Worm (Caenorhabditis elegans) whole organism, L1 larva: ENCODE measurements around the gene K09C8.7.

Experiments used
- C16A3.4 ChIP-seq: fragments of 150-350 bp; optimal IDR thresholded peaks from 2 replicates; lab custom pipeline; 2014; ENCODE audit warnings: missing biosample characterization, missing genetic modification characterization
- Y116A8C.19 ChIP-seq: sonication (generic microtip); optimal IDR thresholded peaks from 2 replicates; lab custom pipeline; 2016; ENCODE audit warnings: missing compliant biosample characterization, missing genetic modification characterization, borderline replicate concordance
- aha-1 ChIP-seq: fragments of 150-350 bp; optimal IDR thresholded peaks from 2 replicates; lab custom pipeline; 2014; ENCODE audit warnings: missing biosample characterization, missing genetic modification characterization
- alr-1 ChIP-seq: fragments of 200-800 bp; sonication (Bioruptor generic); optimal IDR thresholded peaks from 2 replicates; lab custom pipeline; 2018; ENCODE audit warnings: borderline replicate concordance, mild to moderate bottlenecking, missing genetic modification characterization, missing compliant biosample characterization
- blmp-1 ChIP-seq: fragments of 150-350 bp; optimal IDR thresholded peaks from 2 replicates; lab custom pipeline; 2014; ENCODE audit warnings: missing biosample characterization, missing genetic modification characterization
- ceh-90 ChIP-seq: sonication (generic microtip); optimal IDR thresholded peaks from 2 replicates; lab custom pipeline; 2016; ENCODE audit warnings: missing genetic modification characterization, missing compliant biosample characterization
- dsc-1 ChIP-seq: sonication (generic microtip); optimal IDR thresholded peaks from 2 replicates; lab custom pipeline; 2016; ENCODE audit warnings: mild to moderate bottlenecking, missing genetic modification characterization, missing compliant biosample characterization
- efl-1 ChIP-seq, 4 experiments: fragments of 150-350 bp; optimal IDR thresholded peaks in 3 of 4; peaks in 1 of 4; 1 replicate in 1 of 4; 2 replicates in 3 of 4; lab custom pipeline; 2014; ENCODE audit warnings: missing biosample characterization in 2 of 4, missing genetic modification characterization in 2 of 4, missing genetic modification reagents in 2 of 4
- egl-27 ChIP-seq, 2 experiments: fragments of 150-350 bp in 1 of 2; sonication (generic microtip); optimal IDR thresholded peaks; 3 replicates each; lab custom pipeline; 2017 to 2018; ENCODE audit warnings: missing biosample characterization in 2 of 2, missing genetic modification characterization in 2 of 2, missing genetic modification reagents in 2 of 2
- elt-2 ChIP-seq: sonication (generic microtip); optimal IDR thresholded peaks from 2 replicates; lab custom pipeline; 2016; ENCODE audit warnings: missing genetic modification characterization, mild to moderate bottlenecking, inconsistent platforms, missing compliant biosample characterization, missing genetic modification reagents
- elt-3 ChIP-seq, 6 experiments: fragments of 150-350 bp in 1 of 6; sonication (generic microtip); optimal IDR thresholded peaks; 2 replicates each; lab custom pipeline; 2017 to 2018; ENCODE audit warnings: missing biosample characterization in 6 of 6, missing genetic modification characterization in 6 of 6, inconsistent platforms in 1 of 6
- fkh-10 ChIP-seq: sonication (generic microtip); optimal IDR thresholded peaks from 2 replicates; lab custom pipeline; 2017; ENCODE audit warnings: missing biosample characterization, missing genetic modification reagents, missing genetic modification characterization
- grh-1 ChIP-seq: fragments of 200-800 bp; sonication (Bioruptor generic); IDR thresholded peaks from 2 replicates; pipeline ENCODE4 v1.3.6; 2022; ENCODE audit warnings: missing genetic modification reagents, missing genetic modification characterization, missing compliant biosample characterization
- hpl-2 ChIP-seq: fragments of 150-350 bp; optimal IDR thresholded peaks from 2 replicates; lab custom pipeline; 2014; ENCODE audit warnings: missing biosample characterization, missing genetic modification reagents, missing genetic modification characterization
- isw-1 ChIP-seq: fragments of 200-800 bp; sonication (Bioruptor generic); IDR thresholded peaks from 2 replicates; pipeline ENCODE4 v1.3.6; 2022; ENCODE audit warnings: missing genetic modification characterization, missing compliant biosample characterization
- lin-13 ChIP-seq: fragments of 150-350 bp; optimal IDR thresholded peaks from 2 replicates; lab custom pipeline; 2014; ENCODE audit warnings: missing biosample characterization, missing genetic modification reagents, missing genetic modification characterization
- lin-14 ChIP-seq: fragments of 200-800 bp; sonication (Bioruptor generic); optimal IDR thresholded peaks from 2 replicates; lab custom pipeline; 2018; ENCODE audit warnings: mild to moderate bottlenecking, missing genetic modification characterization, moderate library complexity, missing compliant biosample characterization
- lin-15B ChIP-seq: fragments of 150-350 bp; sonication (generic microtip); optimal IDR thresholded peaks from 3 replicates; lab custom pipeline; 2014; ENCODE audit warnings: missing biosample characterization, missing genetic modification characterization
- lin-35 ChIP-seq, 2 experiments: fragments of 150-350 bp; optimal IDR thresholded peaks; 2 replicates each; lab custom pipeline; 2014; ENCODE audit warnings: missing biosample characterization in 2 of 2, missing genetic modification characterization in 2 of 2, missing genetic modification reagents in 2 of 2
- lir-3 ChIP-seq: sonication (generic microtip); optimal IDR thresholded peaks from 2 replicates; lab custom pipeline; 2016; ENCODE audit warnings: mild to moderate bottlenecking, missing genetic modification characterization, moderate library complexity, missing compliant biosample characterization; ENCODE audit not compliant: poor library complexity
- mab-9 ChIP-seq: fragments of 200-800 bp; sonication (Bioruptor generic); IDR thresholded peaks from 2 replicates; pipeline ENCODE4 v1.3.6; 2022; ENCODE audit warnings: missing genetic modification reagents, missing genetic modification characterization, missing compliant biosample characterization
- mdl-1 ChIP-seq, 2 experiments: fragments of 150-350 bp; optimal IDR thresholded peaks; 2 replicates each; lab custom pipeline; 2014 to 2017; ENCODE audit warnings: missing biosample characterization in 2 of 2, missing genetic modification characterization in 2 of 2, inconsistent platforms in 1 of 2
- nhr-11 ChIP-seq: fragments of 150-350 bp; optimal IDR thresholded peaks from 2 replicates; lab custom pipeline; 2014; ENCODE audit warnings: missing biosample characterization, missing genetic modification characterization
- nhr-20 ChIP-seq: sonication (generic microtip); optimal IDR thresholded peaks from 2 replicates; lab custom pipeline; 2016; ENCODE audit warnings: mild to moderate bottlenecking, missing genetic modification characterization, missing compliant biosample characterization
- nhr-28 ChIP-seq: fragments of 150-350 bp; optimal IDR thresholded peaks from 2 replicates; lab custom pipeline; 2014; ENCODE audit warnings: missing biosample characterization, missing genetic modification characterization
- nhr-71 ChIP-seq: sonication (generic microtip); optimal IDR thresholded peaks from 2 replicates; lab custom pipeline; 2016; ENCODE audit warnings: mild to moderate bottlenecking, missing genetic modification characterization, moderate library complexity, missing compliant biosample characterization
- nhr-84 ChIP-seq: sonication (generic microtip); optimal IDR thresholded peaks from 2 replicates; lab custom pipeline; 2017; ENCODE audit warnings: missing biosample characterization, missing genetic modification characterization
- nhr-85 ChIP-seq: sonication (generic microtip); peaks from one replicate; lab custom pipeline; 2016; ENCODE audit warnings: missing genetic modification characterization, inconsistent platforms, missing compliant biosample characterization
- nhr-90 ChIP-seq: sonication (generic microtip); optimal IDR thresholded peaks from 2 replicates; lab custom pipeline; 2016; ENCODE audit warnings: mild to moderate bottlenecking, missing genetic modification characterization, missing compliant biosample characterization; ENCODE audit not compliant: poor library complexity
- pag-3 ChIP-seq: sonication (generic microtip); optimal IDR thresholded peaks from 2 replicates; lab custom pipeline; 2017; ENCODE audit warnings: missing genetic modification characterization, mild to moderate bottlenecking, missing compliant biosample characterization, antibody characterized with exemption, borderline replicate concordance; ENCODE audit not compliant: insufficient read depth
- pax-3 ChIP-seq: fragments of 200-800 bp; sonication (Bioruptor generic); optimal IDR thresholded peaks from 2 replicates; lab custom pipeline; 2018; ENCODE audit warnings: mild to moderate bottlenecking, missing genetic modification characterization, moderate library complexity, missing compliant biosample characterization
- rnt-1 ChIP-seq: sonication (generic microtip); optimal IDR thresholded peaks from 2 replicates; lab custom pipeline; 2016; ENCODE audit warnings: mild to moderate bottlenecking, missing genetic modification characterization, moderate library complexity, missing compliant biosample characterization
- snu-23 ChIP-seq: sonication (generic microtip); optimal IDR thresholded peaks from 2 replicates; lab custom pipeline; 2016; ENCODE audit warnings: missing genetic modification characterization, missing compliant biosample characterization
- tbx-2 ChIP-seq: sonication (generic microtip); optimal IDR thresholded peaks from 2 replicates; lab custom pipeline; 2016; ENCODE audit warnings: missing genetic modification characterization, missing compliant biosample characterization
- tlp-1 ChIP-seq: fragments of 150-350 bp; optimal IDR thresholded peaks from 2 replicates; lab custom pipeline; 2014; ENCODE audit warnings: missing biosample characterization, missing genetic modification characterization
- zag-1 ChIP-seq: fragments of 150-350 bp; optimal IDR thresholded peaks from 2 replicates; lab custom pipeline; 2014; ENCODE audit warnings: missing biosample characterization, missing genetic modification characterization
- zip-4 ChIP-seq: fragments of 200-800 bp; sonication (Bioruptor generic); optimal IDR thresholded peaks from 2 replicates; lab custom pipeline; 2018; ENCODE audit warnings: mild to moderate bottlenecking, missing genetic modification characterization, moderate library complexity, missing compliant biosample characterization
- ztf-4 ChIP-seq: fragments of 150-350 bp; optimal IDR thresholded peaks from 2 replicates; lab custom pipeline; 2014; ENCODE audit warnings: missing biosample characterization, missing genetic modification characterization

K09C8.7 gene

DNA sequence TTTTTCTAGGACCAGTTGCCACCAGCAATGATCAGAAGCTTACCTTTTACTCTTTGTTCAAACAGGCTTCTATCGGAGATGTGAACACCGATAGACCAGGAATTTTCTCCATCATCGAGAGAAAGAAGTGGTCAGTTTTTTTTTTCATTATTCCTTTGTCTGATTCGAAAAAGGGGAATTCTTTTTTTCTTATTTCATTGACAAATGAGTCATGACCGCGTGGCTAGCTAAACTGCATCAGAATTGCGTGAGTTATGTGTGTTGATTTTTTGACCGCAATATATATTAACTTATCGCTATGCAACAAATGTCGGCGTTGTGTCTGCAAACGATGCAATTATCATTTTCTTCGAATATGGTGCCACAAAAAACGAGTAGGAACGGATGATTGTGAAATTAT lies 47.8 kb downstream of the K09C8.7 start:
- peak; percentile 32 for TF ChIP-seq nhr-71 (tag; lab: Kevin White, UChicago)
- no peak for TF ChIP-seq aha-1
- TF ChIP-seq tbx-2 (tag; lab: Kevin White, UChicago) = no peak
- TF ChIP-seq nhr-20 = peak; percentile 26

DNA sequence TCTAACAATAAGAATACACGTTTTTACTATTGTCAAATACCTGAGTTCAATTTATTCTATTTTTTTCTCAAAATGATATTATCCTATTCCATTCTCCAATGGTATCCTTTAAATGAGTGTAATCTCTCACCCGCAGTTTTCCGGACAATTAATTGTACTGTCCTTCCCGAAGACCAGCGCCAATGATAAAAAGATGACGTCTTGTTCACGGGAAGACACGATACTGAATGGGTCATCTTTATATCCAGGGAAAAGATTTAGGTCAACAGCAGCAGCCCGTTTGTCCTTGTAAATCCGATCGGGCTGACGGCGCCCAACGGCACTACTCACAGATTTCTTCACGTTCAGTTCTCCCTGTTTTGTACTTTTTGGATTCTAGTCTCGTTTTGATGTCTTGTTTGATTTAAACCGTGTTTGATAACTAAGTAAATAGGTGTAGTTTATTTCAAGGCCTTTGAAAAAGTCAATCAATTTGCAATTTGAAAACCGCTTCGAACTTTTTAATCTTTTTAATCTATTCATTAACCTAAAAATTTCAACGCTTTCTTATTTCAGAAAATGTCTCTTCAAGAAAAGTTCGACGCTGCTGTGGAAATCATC lies 48.4 kb downstream of the K09C8.7 start, which contains the start of gene acbp-3:
Gene acbp-3 (plus strand): TSS at position 550 of the 600 bp plus-strand sequence.
- TF ChIP-seq blmp-1 (tag; lab: Kevin White, UChicago) (peak; percentile 77), fkh-10 (no peak)

DNA sequence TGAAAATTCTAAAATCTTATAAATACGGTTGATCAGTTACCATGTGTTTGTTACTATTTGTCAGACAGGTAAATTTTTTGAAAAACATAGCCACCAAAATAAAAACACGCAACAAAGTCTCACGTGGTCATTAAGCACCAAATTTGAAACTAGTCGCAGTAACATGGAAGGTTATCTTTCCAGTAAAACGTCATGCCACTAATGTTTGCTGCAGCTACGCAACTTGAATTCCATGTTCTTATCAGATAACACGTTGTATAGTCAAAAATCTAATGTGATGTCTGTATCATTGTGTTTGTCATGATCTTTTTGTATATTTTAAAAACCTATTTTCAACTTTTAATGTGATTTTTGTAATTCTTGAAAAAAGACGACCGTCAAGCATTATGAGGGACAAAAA lies 49.4 kb downstream of the K09C8.7 start:
- peak; percentile 88 for TF ChIP-seq elt-2
- TF ChIP-seq elt-3 (tag; optimal IDR thresholded peaks at IDR 0.05; lab: Kevin White, UChicago) = peak in 1 of 6 experiments; percentile 20
- peak; percentile 41 for TF ChIP-seq lin-14 (GFP tag; lab: Kevin White, UChicago)
- no peak for TF ChIP-seq tbx-2 (tag; lab: Kevin White, UChicago)
- no peak for TF ChIP-seq ztf-4 (tag; lab: Kevin White, UChicago)
- no peak for TF ChIP-seq C16A3.4
- TF ChIP-seq efl-1 (optimal IDR thresholded peaks at IDR 0.05; lab: Kevin White, UChicago) = no peak
- no peak for TF ChIP-seq efl-1 (GFP tag; optimal IDR thresholded peaks at IDR 0.05 in 1 of 2; lab: Kevin White, UChicago)
- peak; percentile 7 for TF ChIP-seq snu-23 (GFP tag; lab: Kevin White, UChicago)
- no peak for TF ChIP-seq pag-3 (tag; lab: Kevin White, UChicago)
- TF ChIP-seq lin-35 (GFP tag; optimal IDR thresholded peaks at IDR 0.05; lab: Kevin White, UChicago) = peak in 1 of 2 experiments; percentile 37
- peak; percentile 10; the same call in 1 of the 2 replicates for TF ChIP-seq grh-1 (GFP tag; lab: Robert Waterston, UW)
- no peak for TF ChIP-seq lin-13 (GFP tag; lab: Kevin White, UChicago)
- TF ChIP-seq nhr-85 (tag; lab: Kevin White, UChicago) = peak; percentile 78
- TF ChIP-seq hpl-2 (GFP tag; lab: Kevin White, UChicago) = no peak
- no peak for TF ChIP-seq zag-1 (tag; lab: Kevin White, UChicago)
- no peak for TF ChIP-seq isw-1 (GFP tag; lab: Robert Waterston, UW)
- TF ChIP-seq nhr-20 = peak; percentile 57
- no peak for TF ChIP-seq nhr-11 (tag; lab: Kevin White, UChicago)
- no peak for TF ChIP-seq Y116A8C.19 (tag; lab: Kevin White, UChicago)
- peak; percentile 37 for TF ChIP-seq nhr-90 (tag; lab: Kevin White, UChicago)
- no peak for TF ChIP-seq nhr-84 (tag; lab: Kevin White, UChicago)
- no peak for TF ChIP-seq dsc-1 (tag; lab: Kevin White, UChicago)
- TF ChIP-seq lin-15B (tag; lab: Kevin White, UChicago) = no peak
- TF ChIP-seq mdl-1 (tag; optimal IDR thresholded peaks at IDR 0.05; lab: Kevin White, UChicago) = peak in 1 of 2 experiments; percentile 56
- TF ChIP-seq zip-4 (GFP tag; lab: Kevin White, UChicago) = no peak
- no peak for TF ChIP-seq alr-1
- no peak for TF ChIP-seq lir-3 (tag; lab: Kevin White, UChicago)
- TF ChIP-seq ceh-90 = no peak
- TF ChIP-seq tlp-1 (tag; lab: Kevin White, UChicago) = no peak
- no peak for TF ChIP-seq mab-9 (GFP tag; lab: Robert Waterston, UW)
- TF ChIP-seq rnt-1 = no peak
- no peak for TF ChIP-seq nhr-28 (tag; lab: Kevin White, UChicago)
- no peak for TF ChIP-seq egl-27 (tag; optimal IDR thresholded peaks at IDR 0.05; lab: Kevin White, UChicago)
- no peak for TF ChIP-seq pax-3
- peak; percentile 37 for TF ChIP-seq nhr-71 (tag; lab: Kevin White, UChicago)
